Worm (Caenorhabditis elegans) whole organism, midembryonic: ENCODE results near the gene T21E8.4.

Experiments
- T22C8.4 ChIP-seq: fragments of 200-800 bp; sonication (Bioruptor generic); IDR thresholded peaks from 2 replicates; pipeline ENCODE4 v1.3.6; 2022; ENCODE audit warnings: missing genetic modification characterization, missing compliant biosample characterization
- cog-1 ChIP-seq: sonication (generic microtip); optimal IDR thresholded peaks from 2 replicates; lab custom pipeline; 2016; ENCODE audit warnings: missing genetic modification characterization, missing compliant biosample characterization
- flt-1 ChIP-seq: fragments of 200-800 bp; sonication (Bioruptor generic); IDR thresholded peaks from 2 replicates; pipeline ENCODE4 v1.3.6; 2022; ENCODE audit warnings: missing genetic modification characterization, missing compliant biosample characterization
- klf-2 ChIP-seq: fragments of 200-800 bp; sonication (Bioruptor generic); conservative IDR thresholded peaks from 2 replicates; pipeline ENCODE4 v1.3.6; 2022; ENCODE audit warnings: missing genetic modification reagents, missing genetic modification characterization, missing compliant biosample characterization
- med-1 ChIP-seq: sonication (generic microtip); optimal IDR thresholded peaks from 2 replicates; lab custom pipeline; 2017; ENCODE audit warnings: missing genetic modification characterization, mild to moderate bottlenecking, missing compliant biosample characterization, antibody characterized with exemption, missing genetic modification reagents; ENCODE audit not compliant: insufficient read depth
- ref-1 ChIP-seq: fragments of 200-800 bp; sonication (Bioruptor generic); conservative IDR thresholded peaks from 2 replicates; pipeline ENCODE4 v1.3.6; 2022; ENCODE audit warnings: missing genetic modification reagents, missing genetic modification characterization, missing compliant biosample characterization
- tab-1 ChIP-seq: fragments of 200-800 bp; sonication (Bioruptor generic); IDR thresholded peaks from 2 replicates; pipeline ENCODE4 v1.3.6; 2022; ENCODE audit warnings: missing genetic modification characterization, missing compliant biosample characterization
- ztf-23 ChIP-seq: fragments of 200-800 bp; sonication (Bioruptor generic); IDR thresholded peaks from 2 replicates; pipeline ENCODE4 v1.3.6; 2022; ENCODE audit warnings: missing genetic modification reagents, missing genetic modification characterization, missing compliant biosample characterization
- ztf-29 ChIP-seq: fragments of 200-800 bp; sonication (Bioruptor generic); IDR thresholded peaks from 2 replicates; pipeline ENCODE4 v1.3.6; 2022; ENCODE audit warnings: missing genetic modification reagents, missing genetic modification characterization, missing compliant biosample characterization

Gene T21E8.4

DNA sequence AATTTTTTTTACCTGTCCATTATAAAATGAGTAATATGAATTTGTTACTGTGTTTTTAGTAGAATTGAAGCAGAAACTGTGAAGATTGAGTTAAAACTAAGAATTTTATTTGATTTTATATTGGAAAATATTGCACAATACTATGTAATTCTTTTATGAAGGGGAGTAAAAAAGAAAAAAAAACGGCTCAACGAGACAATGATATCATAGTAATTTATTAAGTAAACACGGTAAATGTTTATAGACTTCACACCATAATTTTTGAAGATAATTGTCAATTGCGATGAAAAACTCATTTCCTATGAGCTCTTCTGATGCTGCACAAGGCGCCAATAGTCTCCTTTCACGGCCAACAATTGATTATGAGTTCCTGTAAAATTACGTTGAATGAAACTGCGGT is 21.4 kb upstream of the T21E8.4 start, which contains the start of gene pgp-5:
Gene pgp-5, minus strand, starts transcription at position 87 of the 400 bp plus-strand sequence.
- no peak for TF ChIP-seq cog-1 (tag; lab: Kevin White, UChicago)
- no peak for TF ChIP-seq ztf-29 (GFP tag; lab: Robert Waterston, UW)
- TF ChIP-seq tab-1: no peak
- TF ChIP-seq ztf-23: no peak
- TF ChIP-seq ref-1 (GFP tag; lab: Robert Waterston, UW): no peak
- TF ChIP-seq med-1 (GFP tag; lab: Kevin White, UChicago): no peak
- TF ChIP-seq T22C8.4 (GFP tag; lab: Robert Waterston, UW): no peak
- no peak for TF ChIP-seq klf-2

DNA sequence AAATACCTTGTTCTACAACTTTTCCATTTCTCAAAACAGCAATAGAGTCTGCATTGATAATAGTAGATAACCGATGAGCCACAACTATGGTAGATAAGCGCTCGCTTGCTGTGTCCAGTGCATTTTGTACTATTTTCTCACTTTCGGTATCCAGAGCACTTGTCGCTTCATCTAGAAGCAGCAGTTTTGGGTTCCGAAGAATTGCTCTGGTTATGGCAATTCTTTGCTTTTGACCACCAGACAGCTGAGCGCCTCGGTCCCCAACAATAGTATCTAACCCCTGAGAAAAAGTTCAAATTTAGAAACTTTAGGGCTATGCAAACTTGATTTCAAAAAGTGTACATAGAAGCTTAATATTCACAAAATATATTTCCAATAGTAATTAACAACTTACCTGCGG is 21.0 kb upstream of the T21E8.4 start:
- TF ChIP-seq ztf-23: no peak
- no peak for TF ChIP-seq tab-1
- TF ChIP-seq klf-2: no peak
- no peak for TF ChIP-seq flt-1
- no peak for TF ChIP-seq ref-1 (GFP tag; lab: Robert Waterston, UW)
- no peak for TF ChIP-seq T22C8.4 (GFP tag; lab: Robert Waterston, UW)
- no peak for TF ChIP-seq cog-1 (tag; lab: Kevin White, UChicago)
- no peak for TF ChIP-seq med-1 (GFP tag; lab: Kevin White, UChicago)
- no peak for TF ChIP-seq ztf-29 (GFP tag; lab: Robert Waterston, UW)

DNA sequence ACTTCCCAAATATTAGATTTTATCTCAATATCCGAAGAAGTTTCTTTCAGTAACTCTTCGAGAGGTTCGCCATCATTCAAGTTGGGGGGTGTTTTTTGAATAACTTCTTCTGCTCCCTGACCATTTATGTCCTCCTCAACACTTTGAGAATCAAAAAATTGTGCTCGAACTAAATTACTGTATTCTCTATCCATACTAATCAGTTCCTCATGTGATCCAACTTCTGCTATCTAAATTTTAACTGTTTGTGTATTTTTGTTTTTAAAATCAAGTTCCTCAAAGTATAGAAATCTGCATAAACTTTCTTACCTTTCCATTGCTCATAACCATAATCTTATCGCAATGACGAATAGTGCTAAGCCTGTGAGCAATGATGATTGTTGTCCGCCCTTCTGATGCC is 18.9 kb upstream of the T21E8.4 start:
- TF ChIP-seq ztf-29 (GFP tag; lab: Robert Waterston, UW) (no peak), ztf-23 (no peak), flt-1 (no peak), med-1 (GFP tag; lab: Kevin White, UChicago) (no peak), tab-1 (no peak), ref-1 (GFP tag; lab: Robert Waterston, UW) (no peak), cog-1 (tag; lab: Kevin White, UChicago) (no peak), klf-2 (no peak), T22C8.4 (GFP tag; lab: Robert Waterston, UW) (no peak)

DNA sequence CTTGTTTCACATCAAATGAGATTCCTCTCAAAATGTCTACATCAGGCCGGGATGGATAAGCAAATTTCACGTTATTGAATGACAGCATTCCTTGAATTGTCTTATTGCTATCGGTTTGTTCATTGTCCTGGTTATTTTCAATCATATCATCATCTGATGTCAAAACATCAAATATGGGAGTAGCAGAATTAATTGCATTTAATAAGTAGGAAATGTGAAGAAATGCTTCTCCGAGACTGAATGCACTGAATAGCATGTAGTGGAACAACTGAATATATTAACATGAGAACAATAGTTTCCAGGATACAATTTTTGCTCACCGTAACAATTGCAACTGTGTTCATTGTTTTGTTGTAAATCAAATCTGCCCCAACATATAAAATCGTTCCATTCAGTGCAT is 18.0 kb upstream of the T21E8.4 start:
- TF ChIP-seq ztf-23 (no peak), tab-1 (no peak), cog-1 (tag; lab: Kevin White, UChicago) (no peak), flt-1 (no peak), T22C8.4 (GFP tag; lab: Robert Waterston, UW) (no peak), med-1 (GFP tag; lab: Kevin White, UChicago) (no peak), ref-1 (GFP tag; lab: Robert Waterston, UW) (no peak), ztf-29 (GFP tag; lab: Robert Waterston, UW) (no peak), klf-2 (no peak)

DNA sequence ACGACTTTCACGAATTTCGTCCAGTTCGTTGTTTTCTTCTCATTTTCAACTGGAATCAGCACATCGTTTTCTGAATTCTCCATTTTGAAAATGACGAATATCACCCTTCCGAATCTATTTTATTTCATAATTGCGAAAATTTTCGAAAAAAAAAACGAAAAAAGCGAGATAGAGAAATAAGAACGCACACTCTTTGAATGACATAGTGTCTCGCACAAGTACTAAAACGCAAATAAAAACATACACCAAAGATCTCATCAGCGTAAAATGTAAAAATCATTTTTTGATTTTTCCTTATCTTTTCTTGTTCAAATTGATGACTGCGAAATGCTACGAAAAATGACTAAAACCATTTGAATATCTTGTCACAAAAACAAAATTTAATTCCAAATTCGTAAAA is 16.3 kb upstream of the T21E8.4 start, which contains the start of gene pgp-8:
Gene pgp-8, minus strand, starts transcription at position 101 of the 400 bp plus-strand sequence.
- TF ChIP-seq klf-2 (no peak), flt-1 (no peak), cog-1 (tag; lab: Kevin White, UChicago) (no peak), tab-1 (no peak), ref-1 (GFP tag; lab: Robert Waterston, UW) (no peak), ztf-29 (GFP tag; lab: Robert Waterston, UW) (no peak), med-1 (GFP tag; lab: Kevin White, UChicago) (no peak), T22C8.4 (GFP tag; lab: Robert Waterston, UW) (no peak), ztf-23 (no peak)

DNA sequence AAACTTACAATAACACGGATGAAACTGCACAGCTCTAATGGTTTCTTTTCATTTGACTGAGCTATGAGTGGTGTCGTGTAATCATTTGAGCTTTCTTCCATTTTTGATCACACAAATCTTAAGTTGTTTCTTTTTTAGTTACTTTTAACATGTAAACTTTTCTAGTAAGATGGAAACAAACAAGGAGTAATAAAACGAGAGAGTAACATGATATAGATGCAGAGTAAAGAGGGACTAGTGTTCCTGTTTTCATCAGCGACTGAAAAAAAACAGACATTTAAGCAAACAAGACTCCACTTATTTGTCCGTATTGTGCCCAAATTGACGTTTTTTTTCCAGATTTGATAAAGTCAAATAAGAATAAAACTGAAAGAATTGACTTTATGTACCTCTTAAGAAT is 10.5 kb upstream of the T21E8.4 start, which contains the start of gene pgp-7:
Gene pgp-7, minus strand, starts transcription at position 101 of the 400 bp plus-strand sequence.
- TF ChIP-seq med-1 (GFP tag; lab: Kevin White, UChicago) (no peak), ref-1 (GFP tag; lab: Robert Waterston, UW) (no peak)

DNA sequence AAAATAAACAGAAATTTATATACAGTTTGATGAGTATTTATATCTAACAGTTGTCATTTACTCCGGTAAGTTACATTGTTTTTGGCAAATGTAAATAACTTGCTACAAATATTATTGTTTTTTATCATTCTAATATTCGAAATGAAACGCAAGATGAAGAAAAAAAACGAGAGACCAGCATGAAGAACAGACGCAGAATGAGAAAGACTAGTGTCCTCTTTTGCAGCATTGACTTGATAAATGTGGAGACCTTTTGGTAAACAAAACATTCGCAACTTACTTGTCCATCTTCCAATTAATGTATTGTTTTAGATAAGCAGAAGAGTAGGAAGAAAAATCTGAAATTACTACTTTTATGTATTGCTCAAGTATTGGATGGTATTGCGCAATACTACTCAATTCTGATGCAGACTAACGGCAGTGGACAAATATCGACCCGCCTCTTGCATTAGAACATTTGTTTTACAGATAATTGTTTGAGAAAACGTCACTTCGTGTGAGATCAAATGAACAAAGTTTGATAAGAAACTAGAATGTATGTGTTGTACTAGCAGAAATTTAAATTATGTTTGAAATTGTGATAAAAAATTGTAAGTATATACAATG is 3.4 kb upstream of the T21E8.4 start, which contains the start of gene pgp-6:
Gene pgp-6, minus strand, starts transcription at position 288 of the 606 bp plus-strand sequence.
- TF ChIP-seq ref-1 (GFP tag; lab: Robert Waterston, UW) (no peak), klf-2 (no peak), tab-1 (no peak), ztf-23 (no peak), ztf-29 (GFP tag; lab: Robert Waterston, UW) (no peak), flt-1 (no peak)

DNA sequence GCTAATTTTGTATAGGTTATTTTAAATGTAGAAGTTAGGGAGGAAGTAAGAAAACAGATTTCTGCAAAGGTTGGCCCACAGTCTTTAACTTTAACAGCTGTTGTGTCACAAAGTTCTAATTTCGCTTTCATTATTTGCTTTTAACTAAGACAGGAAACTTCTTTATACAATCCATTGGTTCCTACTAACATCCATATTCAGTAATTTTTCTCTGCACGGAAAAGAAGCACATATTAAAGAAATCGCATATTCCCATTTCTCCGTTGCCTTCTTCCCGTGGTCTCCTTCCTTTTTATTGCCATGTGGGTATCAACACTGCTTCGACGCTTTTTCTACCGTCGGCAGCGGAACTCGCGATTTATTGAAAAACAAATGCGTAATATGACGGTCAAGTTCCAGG is 1.4 kb downstream of the T21E8.4 start, which contains the start of gene T21E8.6:
Gene T21E8.6, plus strand, starts transcription at position 301 of the 400 bp plus-strand sequence.
- TF ChIP-seq flt-1 (no peak), cog-1 (tag; lab: Kevin White, UChicago) (no peak), ztf-23 (no peak), tab-1 (no peak), T22C8.4 (GFP tag; lab: Robert Waterston, UW) (no peak), ref-1 (GFP tag; lab: Robert Waterston, UW) (no peak), med-1 (GFP tag; lab: Kevin White, UChicago) (no peak), ztf-29 (GFP tag; lab: Robert Waterston, UW) (no peak), klf-2 (no peak)

DNA sequence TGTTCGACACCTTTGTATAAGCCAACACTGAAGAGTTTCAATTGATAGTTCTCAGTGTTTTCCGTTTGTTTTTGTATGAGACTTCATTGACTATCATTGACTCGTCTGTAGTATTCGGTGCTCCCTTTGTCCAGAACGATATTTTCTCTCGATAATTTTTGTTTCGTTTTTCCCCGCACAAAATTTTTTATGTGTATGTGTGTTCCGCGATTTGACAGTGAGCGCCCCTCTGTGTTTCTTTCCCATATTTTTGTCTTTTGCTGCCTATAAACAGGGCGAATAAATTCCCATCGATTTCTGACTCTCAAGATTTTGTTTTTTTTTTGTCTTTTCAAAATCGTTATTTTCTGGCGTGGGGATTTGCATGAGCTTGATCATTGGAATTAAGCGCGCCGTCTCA is 2.6 kb downstream of the T21E8.4 start, which contains the start of gene T21E8.7:
Gene T21E8.7, plus strand, starts transcription at position 301 of the 400 bp plus-strand sequence.
- TF ChIP-seq ztf-23 (no peak), tab-1 (no peak), T22C8.4 (GFP tag; lab: Robert Waterston, UW) (no peak), med-1 (GFP tag; lab: Kevin White, UChicago) (no peak), klf-2 (no peak), flt-1 (no peak), ztf-29 (GFP tag; lab: Robert Waterston, UW) (no peak), ref-1 (GFP tag; lab: Robert Waterston, UW) (no peak), cog-1 (tag; lab: Kevin White, UChicago) (no peak)

DNA sequence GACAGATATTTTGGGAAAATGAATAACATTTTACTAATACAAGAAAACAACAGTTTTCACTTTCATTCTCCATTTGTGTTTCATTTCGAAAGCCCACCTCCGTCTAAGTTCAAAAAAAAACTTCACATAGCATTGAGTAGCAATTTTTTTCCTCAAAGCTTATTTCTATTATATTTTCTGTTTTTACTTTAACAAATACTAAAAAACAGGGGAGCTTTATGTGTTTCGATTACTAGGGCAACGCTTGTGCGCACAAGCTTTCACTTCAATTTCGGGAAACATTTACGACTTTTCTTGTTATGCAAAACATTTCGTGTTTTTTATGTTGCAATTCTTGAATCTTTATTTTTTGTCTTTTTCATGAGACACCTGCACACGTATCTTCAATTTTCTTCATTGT is 5.3 kb downstream of the T21E8.4 start, which contains the start of gene T21E8.5:
Gene T21E8.5, plus strand, starts transcription at position 301 of the 400 bp plus-strand sequence.
- TF ChIP-seq ztf-29 (GFP tag; lab: Robert Waterston, UW) (no peak), med-1 (GFP tag; lab: Kevin White, UChicago) (no peak), T22C8.4 (GFP tag; lab: Robert Waterston, UW) (no peak), klf-2 (no peak), ztf-23 (no peak), cog-1 (tag; lab: Kevin White, UChicago) (no peak), ref-1 (GFP tag; lab: Robert Waterston, UW) (no peak)
